Fruit fly (Drosophila melanogaster): Measurements from ENCODE around the gene Gr10b.

dm6 chrX:11457149-11457548 is 44.2 kb upstream of the Gr10b start:
- TF ChIP-seq CoRest (tag; optimal IDR thresholded peaks at IDR 0.05) (no peak), CG11723 (GFP tag; optimal IDR thresholded peaks at IDR 0.05) (no peak), BEAF-32 (GFP tag; optimal IDR thresholded peaks at IDR 0.05) (no peak), Rx (GFP tag; IDR thresholded peaks at IDR 0.05) (no peak), Sox100B (GFP tag; optimal IDR thresholded peaks at IDR 0.05) (no peak), Mrtf (GFP tag; IDR thresholded peaks at IDR 0.05) (no peak), pum (GFP tag; optimal IDR thresholded peaks at IDR 0.05) (no peak), Dip2 (GFP tag; IDR thresholded peaks at IDR 0.05) (no peak), CG17829 (tag; optimal IDR thresholded peaks at IDR 0.05) (no peak), sima (GFP tag; optimal IDR thresholded peaks at IDR 0.05) (no peak), CG3995 (GFP tag; optimal IDR thresholded peaks at IDR 0.05) (no peak)
